Fruit fly (Drosophila melanogaster) whole organism, prepupa: ENCODE data around the gene goe.

Source experiments
- Blimp-1 ChIP-seq: fragments of 200-800 bp; sonication (Bioruptor generic); optimal IDR thresholded peaks from 3 replicates; lab custom pipeline; 2017; ENCODE audit warnings: missing biosample characterization, missing genetic modification characterization, mild to moderate bottlenecking, moderate library complexity, missing genetic modification reagents
- CG8119 ChIP-seq: fragments of 200-800 bp; sonication (Bioruptor generic); IDR thresholded peaks from 3 replicates; pipeline ENCODE4 v1.3.6; 2022; ENCODE audit warnings: missing biosample characterization, missing genetic modification characterization
- Eip75B ChIP-seq: fragments of 200-800 bp; sonication (Bioruptor generic); optimal IDR thresholded peaks from 3 replicates; lab custom pipeline; 2016; ENCODE audit warnings: missing biosample characterization, missing genetic modification characterization
- Gug ChIP-seq: fragments of 200-800 bp; sonication (Bioruptor generic); IDR thresholded peaks from 2 replicates; pipeline ENCODE4 v1.3.6; 2022; ENCODE audit warnings: missing biosample characterization, missing genetic modification characterization
- Sox15 ChIP-seq: fragments of 200-800 bp; sonication (Bioruptor generic); optimal IDR thresholded peaks from 3 replicates; lab custom pipeline; 2016; ENCODE audit warnings: missing biosample characterization, missing genetic modification characterization
- fd85E ChIP-seq: fragments of 200-800 bp; sonication (Bioruptor generic); optimal IDR thresholded peaks from 3 replicates; lab custom pipeline; 2016; ENCODE audit warnings: missing biosample characterization, missing genetic modification characterization

- TF ChIP-seq Gug (GFP tag; lab: Robert Waterston, UW) (no peak), fd85E (no peak), CG8119 (GFP tag; lab: Robert Waterston, UW) (no peak), Sox15 (GFP tag; lab: Kevin White, UChicago) (no peak), Eip75B (no peak), Blimp-1 (no peak)
Observed at dm6 chrX:16692325-16692724, 59.4 kb downstream of the goe start.
